Worm (Caenorhabditis elegans) whole organism, young adult: ENCODE measurements around the gene nhr-170.
A peak's percentile ranks its signal among the peaks of the same experiment; 100 is the strongest.

Source experiments
- B0261.1 ChIP-seq: sonication (generic microtip); optimal IDR thresholded peaks from 2 replicates; lab custom pipeline; 2016; ENCODE audit warnings: mild to moderate bottlenecking, missing genetic modification characterization, moderate library complexity, missing compliant biosample characterization
- C17E4.6 ChIP-seq: fragments of 200-800 bp; sonication (Bioruptor generic); IDR thresholded peaks from 2 replicates; pipeline ENCODE4 v1.3.6; 2022; ENCODE audit warnings: missing genetic modification reagents, missing genetic modification characterization, missing compliant biosample characterization
- D2030.7 ChIP-seq: fragments of 200-800 bp; sonication (Bioruptor generic); IDR thresholded peaks from 2 replicates; pipeline ENCODE4 v1.3.6; 2022; ENCODE audit warnings: missing genetic modification reagents, missing genetic modification characterization, missing compliant biosample characterization
- F10E7.11 ChIP-seq: sonication (generic microtip); optimal IDR thresholded peaks from 2 replicates; lab custom pipeline; 2017; ENCODE audit warnings: mild to moderate bottlenecking, missing genetic modification characterization, moderate library complexity, missing compliant biosample characterization
- F52B5.7 ChIP-seq: sonication (generic microtip); optimal IDR thresholded peaks from 2 replicates; lab custom pipeline; 2016; ENCODE audit warnings: mild to moderate bottlenecking, missing genetic modification characterization, missing compliant biosample characterization
- F57C9.4 ChIP-seq: sonication (generic microtip); optimal IDR thresholded peaks from 2 replicates; lab custom pipeline; 2017; ENCODE audit warnings: mild to moderate bottlenecking, missing genetic modification characterization, missing compliant biosample characterization
- K12H6.12 ChIP-seq: fragments of 200-800 bp; sonication (Bioruptor generic); optimal IDR thresholded peaks from 2 replicates; lab custom pipeline; 2018; ENCODE audit warnings: mild to moderate bottlenecking, missing genetic modification characterization, missing compliant biosample characterization
- Y53F4B.3 ChIP-seq: fragments of 200-800 bp; sonication (Bioruptor generic); IDR thresholded peaks from 2 replicates; pipeline ENCODE4 v1.3.6; 2022; ENCODE audit warnings: missing genetic modification reagents, missing genetic modification characterization, missing compliant biosample characterization
- Y79H2A.3 ChIP-seq: fragments of 200-800 bp; sonication (Bioruptor generic); conservative IDR thresholded peaks from 2 replicates; pipeline ENCODE4 v1.3.6; 2022; ENCODE audit warnings: missing genetic modification reagents, missing genetic modification characterization, missing compliant biosample characterization
- Y95B8A.8 ChIP-seq: fragments of 200-800 bp; sonication (Bioruptor generic); IDR thresholded peaks from 2 replicates; pipeline ENCODE4 v1.3.6; 2022; ENCODE audit warnings: missing genetic modification reagents, missing genetic modification characterization, missing compliant biosample characterization
- aptf-2 ChIP-seq: fragments of 200-800 bp; sonication (Bioruptor generic); conservative IDR thresholded peaks from 2 replicates; pipeline ENCODE4 v1.3.6; 2022; ENCODE audit warnings: missing genetic modification reagents, missing genetic modification characterization, missing compliant biosample characterization
- cebp-1 ChIP-seq, 2 experiments: fragments of 200-800 bp in 1 of 2; sonication (Bioruptor generic) in 1 of 2; sonication (generic microtip) in 1 of 2; IDR thresholded peaks in 1 of 2; optimal IDR thresholded peaks in 1 of 2; 2 replicates each; pipeline versions ENCODE4 v1.3.6 to Lab custom; 2017 to 2022; ENCODE audit warnings: missing compliant biosample characterization in 2 of 2, missing genetic modification characterization in 2 of 2, mild to moderate bottlenecking in 1 of 2, missing genetic modification reagents in 1 of 2, moderate library complexity in 1 of 2
- dox-1 ChIP-seq: fragments of 200-800 bp; sonication (Bioruptor generic); IDR thresholded peaks from 2 replicates; pipeline ENCODE4 v1.3.6; 2022; ENCODE audit warnings: missing genetic modification reagents, missing genetic modification characterization, missing compliant biosample characterization
- dpff-1 ChIP-seq: sonication (generic microtip); optimal IDR thresholded peaks from 2 replicates; lab custom pipeline; 2017; ENCODE audit warnings: mild to moderate bottlenecking, missing genetic modification characterization, missing compliant biosample characterization
- efl-1 ChIP-seq: fragments of 150-350 bp; optimal IDR thresholded peaks from 2 replicates; lab custom pipeline; 2014; ENCODE audit warnings: missing biosample characterization, missing genetic modification reagents, missing genetic modification characterization
- hmg-1.2 ChIP-seq: fragments of 200-800 bp; sonication (Bioruptor generic); IDR thresholded peaks from 2 replicates; pipeline ENCODE4 v1.3.6; 2022; ENCODE audit warnings: missing genetic modification reagents, missing genetic modification characterization, missing compliant biosample characterization
- let-607 ChIP-seq, 2 experiments: fragments of 200-800 bp in 1 of 2; sonication (Bioruptor generic) in 1 of 2; sonication (generic microtip) in 1 of 2; optimal IDR thresholded peaks; 2 replicates each; lab custom pipeline; 2016 to 2018; ENCODE audit warnings: mild to moderate bottlenecking in 2 of 2, missing compliant biosample characterization in 2 of 2, missing genetic modification characterization in 2 of 2, moderate library complexity in 2 of 2, missing genotype in 1 of 2
- lin-35 ChIP-seq, 3 experiments: fragments of 150-350 bp in 2 of 3; sonication (generic microtip) in 1 of 3; optimal IDR thresholded peaks; 2 replicates each; lab custom pipeline; 2014 to 2018; ENCODE audit warnings: missing biosample characterization in 3 of 3, missing genetic modification characterization in 3 of 3, missing genetic modification reagents in 3 of 3
- madf-3 ChIP-seq: fragments of 200-800 bp; sonication (Bioruptor generic); IDR thresholded peaks from 2 replicates; pipeline ENCODE4 v1.3.6; 2022; ENCODE audit warnings: missing genetic modification reagents, missing genetic modification characterization, missing compliant biosample characterization
- madf-8 ChIP-seq: fragments of 200-800 bp; sonication (Bioruptor generic); conservative IDR thresholded peaks from 2 replicates; pipeline ENCODE4 v1.3.6; 2022; ENCODE audit warnings: missing genetic modification reagents, missing genetic modification characterization, missing compliant biosample characterization
- mcd-1 ChIP-seq: fragments of 200-800 bp; sonication (Bioruptor generic); IDR thresholded peaks from 2 replicates; pipeline ENCODE4 v1.3.6; 2022; ENCODE audit warnings: missing genetic modification reagents, missing genetic modification characterization, missing compliant biosample characterization
- mel-28 ChIP-seq: sonication (generic microtip); optimal IDR thresholded peaks from 2 replicates; lab custom pipeline; 2016; ENCODE audit warnings: borderline replicate concordance, mild to moderate bottlenecking, missing genetic modification characterization, missing compliant biosample characterization
- nhr-179 ChIP-seq: sonication (generic microtip); optimal IDR thresholded peaks from 2 replicates; lab custom pipeline; 2016; ENCODE audit warnings: mild to moderate bottlenecking, missing genetic modification characterization, missing compliant biosample characterization
- nhr-80 ChIP-seq: sonication (generic microtip); optimal IDR thresholded peaks from 2 replicates; lab custom pipeline; 2016; ENCODE audit warnings: missing genetic modification characterization, missing compliant biosample characterization
- pha-4 ChIP-seq: fragments of 150-350 bp; sonication (generic microtip); optimal IDR thresholded peaks from 2 replicates; lab custom pipeline; 2014; ENCODE audit warnings: missing biosample characterization, missing genetic modification reagents, missing genetic modification characterization
- rec-8 ChIP-seq, 2 experiments: sonication (generic microtip); optimal IDR thresholded peaks; 2 replicates each; lab custom pipeline; 2016; ENCODE audit warnings: mild to moderate bottlenecking in 2 of 2, missing genetic modification characterization in 2 of 2, missing genetic modification reagents in 2 of 2, missing genotype in 2 of 2, missing biosample characterization in 1 of 2, missing compliant biosample characterization in 1 of 2, moderate library complexity in 1 of 2
- rpc-1 ChIP-seq, 2 experiments: fragments of 150-350 bp in 1 of 2; sonication (generic microtip) in 1 of 2; optimal IDR thresholded peaks; 2 replicates each; lab custom pipeline; 2014 to 2018; ENCODE audit warnings: missing biosample characterization in 1 of 2, missing genetic modification characterization in 1 of 2, missing genetic modification reagents in 1 of 2, missing genotype in 1 of 2
- snpc-1.1 ChIP-seq: sonication (generic microtip); optimal IDR thresholded peaks from 2 replicates; lab custom pipeline; 2017; ENCODE audit warnings: missing genetic modification characterization, mild to moderate bottlenecking, missing compliant biosample characterization, antibody characterized with exemption, moderate library complexity, missing genotype, missing genetic modification reagents; ENCODE audit not compliant: insufficient read depth
- snpc-3.4 ChIP-seq: sonication (generic microtip); optimal IDR thresholded peaks from 2 replicates; lab custom pipeline; 2017; ENCODE audit warnings: missing genetic modification characterization, mild to moderate bottlenecking, missing compliant biosample characterization, antibody characterized with exemption, moderate library complexity, missing genotype, missing genetic modification reagents
- snpc-4 ChIP-seq, 5 experiments: fragments of 150-350 bp in 1 of 5; sonication (generic microtip) in 4 of 5; optimal IDR thresholded peaks; 2 replicates each; lab custom pipeline; 2014 to 2018; ENCODE audit warnings: missing genetic modification characterization in 5 of 5, missing biosample characterization in 3 of 5, antibody characterized with exemption in 2 of 5, mild to moderate bottlenecking in 2 of 5, missing compliant biosample characterization in 2 of 5, missing genotype in 2 of 5, moderate library complexity in 2 of 5, missing genetic modification reagents in 1 of 5
- somi-1 ChIP-seq: fragments of 200-800 bp; sonication (Bioruptor generic); optimal IDR thresholded peaks from 2 replicates; lab custom pipeline; 2018; ENCODE audit warnings: mild to moderate bottlenecking, missing genetic modification characterization, missing compliant biosample characterization
- tbp1 ChIP-seq: fragments of 200-800 bp; sonication (Bioruptor generic); optimal IDR thresholded peaks from 2 replicates; lab custom pipeline; 2018; ENCODE audit warnings: mild to moderate bottlenecking, missing genetic modification characterization, missing compliant biosample characterization
- unc-130 ChIP-seq: sonication (generic microtip); optimal IDR thresholded peaks from 2 replicates; lab custom pipeline; 2016; ENCODE audit warnings: missing genetic modification reagents, missing genetic modification characterization, missing compliant biosample characterization
- zfh-2 ChIP-seq: fragments of 200-800 bp; sonication (Bioruptor generic); conservative IDR thresholded peaks from 2 replicates; pipeline ENCODE4 v1.3.6; 2022; ENCODE audit warnings: missing genetic modification reagents, missing genetic modification characterization, missing compliant biosample characterization
- ztf-18 ChIP-seq: sonication (generic microtip); optimal IDR thresholded peaks from 2 replicates; lab custom pipeline; 2016; ENCODE audit warnings: missing genotype, mild to moderate bottlenecking, missing genetic modification characterization, missing compliant biosample characterization

The nhr-170 gene

DNA sequence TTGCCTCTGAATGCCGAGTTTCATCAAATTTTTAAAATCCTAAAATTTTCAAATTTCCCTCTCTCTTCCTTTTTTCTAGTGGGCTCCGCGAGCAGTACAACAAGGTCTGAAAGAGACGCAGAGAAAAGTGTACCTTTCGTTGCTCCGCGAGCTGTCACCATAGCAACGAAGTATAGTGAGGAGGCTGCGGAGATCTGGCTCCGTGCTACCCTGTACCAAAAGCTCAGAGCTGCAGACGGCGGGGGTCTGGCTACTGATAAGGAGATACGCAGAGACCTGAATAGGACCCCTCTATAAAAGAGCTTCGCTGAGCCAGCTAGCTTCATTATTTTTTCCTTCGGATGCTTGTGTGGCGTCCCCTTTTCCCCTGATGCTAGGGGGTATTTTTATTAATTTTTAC, 17.2 kb downstream of the nhr-170 start, which contains the start of gene Y17D7B.10:
TSS of gene Y17D7B.10 (plus strand) at position 243 of the 400 bp plus-strand sequence.
- TF ChIP-seq Y53F4B.3 (no peak), snpc-1.1 (tag; lab: Kevin White, UChicago) (no peak), madf-3 (GFP tag; lab: Robert Waterston, UW) (no peak), C17E4.6 (GFP tag; lab: Robert Waterston, UW) (no peak), hmg-1.2 (no peak), F10E7.11 (tag; lab: Kevin White, UChicago) (no peak), dox-1 (GFP tag; lab: Robert Waterston, UW) (no peak)

- peak; percentile 76 for TF ChIP-seq nhr-80 (tag; lab: Kevin White, UChicago)
- TF ChIP-seq lin-35 (GFP tag; optimal IDR thresholded peaks at IDR 0.05; lab: Kevin White, UChicago): peak in 1 of 3 experiments; percentile 15
- no peak for TF ChIP-seq efl-1 (GFP tag; lab: Kevin White, UChicago)
- peak; percentile 48 for TF ChIP-seq zfh-2
- TF ChIP-seq rec-8 (tag; optimal IDR thresholded peaks at IDR 0.05; lab: Kevin White, UChicago): no peak
- peak; percentile 61 for TF ChIP-seq dox-1 (GFP tag; lab: Robert Waterston, UW)
- TF ChIP-seq hmg-1.2: peak; percentile 27; the same call in 1 of the 2 replicates
- TF ChIP-seq snpc-4 (GFP tag; optimal IDR thresholded peaks at IDR 0.05; lab: Kevin White, UChicago): no peak
- peak in 1 of 4 experiments; percentile 15 for TF ChIP-seq snpc-4 (tag; optimal IDR thresholded peaks at IDR 0.05; lab: Kevin White, UChicago)
- TF ChIP-seq cebp-1 (GFP tag; IDR thresholded peaks at IDR 0.05; lab: Robert Waterston, UW): no peak
- TF ChIP-seq cebp-1 (tag; optimal IDR thresholded peaks at IDR 0.05; lab: Kevin White, UChicago): peak; percentile 32
These were observed 17.9 kb downstream of the nhr-170 start for ce11 chrV:18782747-18783146.

ce11 chrV:18780605-18781004, 20.0 kb downstream of the nhr-170 start:
- TF ChIP-seq F52B5.7 (tag; lab: Kevin White, UChicago) (no peak), K12H6.12 (tag; lab: Kevin White, UChicago) (no peak), rpc-1 (optimal IDR thresholded peaks at IDR 0.05; lab: Kevin White, UChicago) (peak; percentile 25), rpc-1 (tag; optimal IDR thresholded peaks at IDR 0.05; lab: Kevin White, UChicago) (peak; percentile 68), B0261.1 (peak; percentile 3), dpff-1 (no peak), tbp1 (GFP tag; lab: Kevin White, UChicago) (peak; percentile 73)

ce11 chrV:18776245-18776737, 24.3 kb downstream of the nhr-170 start, which contains the start of gene Y17D7B.4:
Y17D7B.4 (minus strand) TSS chrV:18776687.
- TF ChIP-seq mcd-1 (GFP tag; lab: Robert Waterston, UW) (no peak), ztf-18 (tag; lab: Kevin White, UChicago) (no peak), nhr-179 (tag; lab: Kevin White, UChicago) (no peak), snpc-3.4 (tag; lab: Kevin White, UChicago) (no peak), pha-4 (tag; lab: Kevin White, UChicago) (no peak), zfh-2 (no peak), madf-8 (GFP tag; lab: Robert Waterston, UW) (no peak), F57C9.4 (no peak), let-607 (tag; optimal IDR thresholded peaks at IDR 0.05; lab: Kevin White, UChicago) (no peak), B0261.1 (no peak), unc-130 (GFP tag; lab: Kevin White, UChicago) (no peak), D2030.7 (no peak), mel-28 (no peak), somi-1 (GFP tag; lab: Kevin White, UChicago) (no peak), Y79H2A.3 (GFP tag; lab: Robert Waterston, UW) (no peak), Y95B8A.8 (GFP tag; lab: Robert Waterston, UW) (no peak), aptf-2 (GFP tag; lab: Robert Waterston, UW) (no peak), lin-35 (GFP tag; optimal IDR thresholded peaks at IDR 0.05; lab: Kevin White, UChicago) (no peak), snpc-4 (GFP tag; optimal IDR thresholded peaks at IDR 0.05; lab: Kevin White, UChicago) (no peak), snpc-4 (tag; optimal IDR thresholded peaks at IDR 0.05; lab: Kevin White, UChicago) (no peak)
